Fruit fly (Drosophila melanogaster) whole organism, pupa: ENCODE data around the gene CG3764.

ENCODE experiments used
- CG10348 ChIP-seq: fragments of 200-800 bp; sonication (Bioruptor generic); IDR thresholded peaks from 2 replicates; pipeline ENCODE4 v1.3.6; 2022; ENCODE audit warnings: missing biosample characterization, missing genetic modification characterization
- CG12605 ChIP-seq: fragments of 200-800 bp; sonication (Bioruptor generic); IDR thresholded peaks from 2 replicates; pipeline ENCODE4 v1.3.6; 2022; ENCODE audit warnings: missing biosample characterization, missing genetic modification characterization
- CG13204 ChIP-seq: fragments of 200-800 bp; sonication (Bioruptor generic); optimal IDR thresholded peaks from 2 replicates; lab custom pipeline; 2018; ENCODE audit warnings: missing biosample characterization, mild to moderate bottlenecking, missing genetic modification characterization, moderate library complexity
- CG14655 ChIP-seq: fragments of 200-800 bp; sonication (Bioruptor generic); optimal IDR thresholded peaks from 3 replicates; lab custom pipeline; 2017; ENCODE audit warnings: mild to moderate bottlenecking, missing biosample characterization, missing genetic modification reagents, missing genetic modification characterization
- CG15710 ChIP-seq: fragments of 200-800 bp; sonication (Bioruptor generic); optimal IDR thresholded peaks from 2 replicates; lab custom pipeline; 2018; ENCODE audit warnings: missing biosample characterization, mild to moderate bottlenecking, missing genetic modification characterization, moderate library complexity
- CG17806 ChIP-seq: fragments of 200-800 bp; sonication (Bioruptor generic); optimal IDR thresholded peaks from 2 replicates; lab custom pipeline; 2018; ENCODE audit warnings: missing biosample characterization, mild to moderate bottlenecking, missing genetic modification characterization, moderate library complexity
- CG32121 ChIP-seq: fragments of 200-800 bp; sonication (Bioruptor generic); IDR thresholded peaks from 2 replicates; pipeline ENCODE4 v1.3.6; 2022; ENCODE audit warnings: missing biosample characterization, missing genetic modification characterization
- CG34367 ChIP-seq: fragments of 200-800 bp; sonication (Bioruptor generic); optimal IDR thresholded peaks from 2 replicates; lab custom pipeline; 2018; ENCODE audit warnings: missing biosample characterization, mild to moderate bottlenecking, missing genetic modification characterization
- CG4496 ChIP-seq: fragments of 200-800 bp; sonication (Bioruptor generic); IDR thresholded peaks from 3 replicates; pipeline ENCODE4 v1.3.6; 2022; ENCODE audit warnings: missing biosample characterization, missing genetic modification characterization
- CG8159 ChIP-seq: fragments of 200-800 bp; sonication (Bioruptor generic); optimal IDR thresholded peaks from 3 replicates; lab custom pipeline; 2018; ENCODE audit warnings: missing biosample characterization, mild to moderate bottlenecking, missing genetic modification characterization, moderate library complexity
- CG8301 ChIP-seq: fragments of 200-800 bp; sonication (Bioruptor generic); optimal IDR thresholded peaks from 2 replicates; lab custom pipeline; 2018; ENCODE audit warnings: missing biosample characterization, mild to moderate bottlenecking, missing genetic modification characterization
- CG9948 ChIP-seq: fragments of 200-800 bp; sonication (Bioruptor generic); optimal IDR thresholded peaks from 2 replicates; lab custom pipeline; 2018; ENCODE audit warnings: missing biosample characterization, mild to moderate bottlenecking, missing genetic modification characterization, moderate library complexity
- D1 ChIP-seq: fragments of 200-800 bp; sonication (Bioruptor generic); optimal IDR thresholded peaks from 2 replicates; lab custom pipeline; 2018; ENCODE audit warnings: missing biosample characterization, mild to moderate bottlenecking, missing genetic modification characterization, moderate library complexity
- EcR ChIP-seq: fragments of 200-800 bp; sonication (Bioruptor generic); optimal IDR thresholded peaks from 3 replicates; lab custom pipeline; 2019; ENCODE audit warnings: missing biosample characterization, missing genetic modification characterization, mild to moderate bottlenecking, moderate library complexity, missing genetic modification reagents
- Ets98B ChIP-seq: fragments of 200-800 bp; sonication (Bioruptor generic); IDR thresholded peaks from 2 replicates; pipeline ENCODE4 v1.3.6; 2022; ENCODE audit warnings: missing biosample characterization, missing genetic modification characterization
- Pif1A ChIP-seq: fragments of 200-800 bp; sonication (Bioruptor generic); optimal IDR thresholded peaks from 3 replicates; lab custom pipeline; 2016; ENCODE audit warnings: missing biosample characterization, missing genetic modification characterization
- Pif1B ChIP-seq: fragments of 200-800 bp; sonication (Bioruptor generic); optimal IDR thresholded peaks from 3 replicates; lab custom pipeline; 2016; ENCODE audit warnings: missing biosample characterization, missing genetic modification characterization
- Snoo ChIP-seq: fragments of 200-800 bp; sonication (Bioruptor generic); optimal IDR thresholded peaks from 3 replicates; lab custom pipeline; 2017; ENCODE audit warnings: missing biosample characterization, mild to moderate bottlenecking, missing genetic modification characterization, inconsistent platforms
- fd96Ca ChIP-seq: fragments of 200-800 bp; sonication (Bioruptor generic); IDR thresholded peaks from 3 replicates; pipeline ENCODE4 v1.3.6; 2022; ENCODE audit warnings: missing biosample characterization, missing genetic modification characterization
- gl ChIP-seq: fragments of 200-800 bp; sonication (Bioruptor generic); optimal IDR thresholded peaks from 2 replicates; lab custom pipeline; 2018; ENCODE audit warnings: missing biosample characterization, mild to moderate bottlenecking, missing genetic modification characterization
- rn ChIP-seq: fragments of 200-800 bp; sonication (Bioruptor generic); IDR thresholded peaks from 2 replicates; pipeline ENCODE4 v1.3.6; 2022; ENCODE audit warnings: missing biosample characterization, missing genetic modification characterization

CG3764 gene

DNA sequence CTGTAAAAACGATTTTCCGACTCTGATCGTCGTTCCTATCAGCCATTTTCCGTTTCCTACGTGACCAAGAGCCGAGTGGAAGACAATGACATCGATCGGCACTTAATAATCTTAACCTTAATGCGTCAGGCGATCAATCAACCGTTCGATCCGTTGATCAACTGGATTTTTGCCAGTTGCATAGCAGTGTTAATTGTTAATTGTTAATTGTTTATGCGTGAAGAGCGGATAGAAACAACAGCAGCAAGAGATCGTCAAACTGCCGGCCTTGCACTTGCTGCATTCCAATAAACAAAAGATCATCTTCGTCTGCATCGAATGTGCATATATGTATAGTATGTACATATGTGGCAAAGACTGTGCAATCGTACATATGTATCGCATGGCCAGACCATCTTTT lies 23.8 kb downstream of the CG3764 start:
- peak; percentile 95 for TF ChIP-seq EcR
- no peak for TF ChIP-seq CG10348 (GFP tag; lab: Robert Waterston, UW)

DNA sequence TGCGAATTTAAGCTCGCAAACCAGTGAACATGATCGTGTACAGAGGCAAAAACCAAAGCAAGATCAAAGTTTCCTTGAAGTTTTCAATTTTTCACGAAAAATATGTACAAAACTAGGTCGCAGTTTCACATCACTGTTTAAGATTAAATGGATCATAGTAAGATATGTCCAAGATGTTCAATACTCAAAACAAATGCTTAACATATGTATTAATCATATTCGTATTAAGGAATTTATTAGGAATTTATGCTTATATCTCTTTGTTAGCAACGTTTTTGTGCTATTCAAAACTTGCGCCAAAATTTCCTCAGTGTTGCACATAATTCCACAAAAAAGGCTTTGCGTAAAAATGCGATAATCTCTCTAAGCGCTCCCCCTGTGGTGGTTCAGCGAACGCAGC lies 25.0 kb downstream of the CG3764 start:
- TF ChIP-seq CG14655 (GFP tag; lab: Kevin White, UChicago) (peak; percentile 31), Ets98B (GFP tag; lab: Robert Waterston, UW) (0 out of 2 replicates have a peak, but pooled peaks have one; percentile 35), CG15710 (tag; lab: Kevin White, UChicago) (peak; percentile 11), CG8159 (tag; lab: Kevin White, UChicago) (peak; percentile 31), CG10348 (GFP tag; lab: Robert Waterston, UW) (no peak), CG12605 (GFP tag; lab: Robert Waterston, UW) (no peak), CG8301 (tag; lab: Kevin White, UChicago) (peak; percentile 27), fd96Ca (GFP tag; lab: Robert Waterston, UW) (no peak; the same call in 2 of the 3 replicates)

DNA sequence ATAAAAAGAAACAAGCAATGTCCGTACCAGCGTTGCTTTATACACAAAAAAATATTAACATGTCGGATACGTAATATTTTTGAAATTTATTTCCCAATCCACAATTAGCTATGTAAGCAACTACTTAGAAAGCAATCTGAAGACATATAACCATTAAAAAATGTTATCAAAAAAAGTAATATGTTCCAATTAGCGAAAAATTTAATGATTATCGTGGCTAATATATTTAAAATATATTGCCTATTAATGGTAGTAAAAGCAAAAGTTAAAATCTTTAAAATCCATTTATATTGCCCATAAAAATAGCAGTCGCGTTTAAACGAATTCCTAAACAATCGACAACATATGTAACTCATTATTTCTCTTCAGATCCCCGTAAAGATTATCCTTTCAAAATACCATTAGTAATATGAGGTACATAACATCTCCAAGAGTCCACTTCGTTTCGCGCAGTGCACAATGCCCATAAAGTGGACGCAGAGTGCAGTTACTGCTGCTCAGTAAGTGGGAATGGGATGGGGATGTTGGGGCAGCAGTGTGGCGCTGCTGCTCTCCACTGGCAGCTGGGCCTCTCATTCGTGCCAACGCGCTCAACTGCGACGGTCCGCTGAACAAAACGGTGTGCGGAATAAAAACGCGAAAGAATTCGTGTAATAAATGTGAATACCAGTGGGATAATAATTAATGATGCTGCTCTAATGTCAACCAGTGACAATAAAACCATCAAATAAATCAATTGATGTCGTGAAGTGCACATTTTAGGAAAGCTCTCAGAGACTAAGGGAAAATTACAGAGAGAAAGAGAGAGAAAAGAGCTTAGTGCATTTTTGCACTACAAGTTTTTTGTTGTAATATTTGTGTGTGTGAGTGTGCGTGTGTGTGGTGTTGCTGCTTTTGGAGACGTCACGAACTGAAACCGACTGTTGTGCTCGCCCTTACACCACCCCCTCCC lies 26.0 kb downstream of the CG3764 start:
- TF ChIP-seq CG8159 (tag; lab: Kevin White, UChicago): peak; percentile 82
- peak; percentile 70 for TF ChIP-seq Pif1B
- TF ChIP-seq EcR: peak; percentile 63
- TF ChIP-seq Snoo (tag; lab: Kevin White, UChicago): peak; percentile 73
- TF ChIP-seq CG13204 (GFP tag; lab: Kevin White, UChicago): peak; percentile 63
- TF ChIP-seq Pif1A: peak; percentile 64
- TF ChIP-seq CG12605 (GFP tag; lab: Robert Waterston, UW): no peak
- TF ChIP-seq CG17806 (tag; lab: Kevin White, UChicago): peak; percentile 59
- TF ChIP-seq CG14655 (GFP tag; lab: Kevin White, UChicago): peak; percentile 89
- peak; percentile 72 for TF ChIP-seq CG32121 (GFP tag; lab: Robert Waterston, UW)
- peak; percentile 77 for TF ChIP-seq CG15710 (tag; lab: Kevin White, UChicago)
- TF ChIP-seq Ets98B (GFP tag; lab: Robert Waterston, UW): peak; percentile 82
- peak; percentile 71 for TF ChIP-seq CG9948 (tag; lab: Kevin White, UChicago)
- peak; percentile 78 for TF ChIP-seq CG8301 (tag; lab: Kevin White, UChicago)
- TF ChIP-seq CG34367 (tag; lab: Kevin White, UChicago): peak; percentile 60
- peak; percentile 78 for TF ChIP-seq CG4496 (GFP tag; lab: Robert Waterston, UW)
- peak; percentile 38 for TF ChIP-seq gl (tag; lab: Kevin White, UChicago)
- peak; percentile 78 for TF ChIP-seq fd96Ca (GFP tag; lab: Robert Waterston, UW)
- no peak for TF ChIP-seq CG10348 (GFP tag; lab: Robert Waterston, UW)
- peak; percentile 57; the same call in 1 of the 2 replicates for TF ChIP-seq rn (GFP tag; lab: Robert Waterston, UW)
- TF ChIP-seq D1 (tag; lab: Kevin White, UChicago): peak; percentile 48

DNA sequence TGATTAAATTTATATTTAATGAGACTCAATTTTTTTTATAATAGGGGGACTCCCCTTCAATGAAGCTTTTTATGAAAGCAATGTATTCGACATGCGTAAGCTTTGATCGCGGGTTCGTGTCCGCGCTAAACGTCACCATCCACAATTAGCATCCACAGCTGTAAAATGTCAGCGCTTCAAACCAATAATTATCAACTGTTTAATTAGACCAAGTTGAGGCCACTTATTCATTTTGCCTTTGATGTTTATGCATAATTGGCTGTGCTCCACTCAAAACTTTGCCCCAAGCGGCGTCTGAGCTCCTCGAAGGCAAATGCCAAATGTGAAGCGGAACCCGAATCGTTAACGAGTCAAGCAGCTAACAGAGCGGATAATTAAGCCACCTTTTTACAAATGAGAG lies 26.8 kb downstream of the CG3764 start:
- no peak for TF ChIP-seq CG13204 (GFP tag; lab: Kevin White, UChicago)
- TF ChIP-seq CG34367 (tag; lab: Kevin White, UChicago): no peak
- TF ChIP-seq CG10348 (GFP tag; lab: Robert Waterston, UW): no peak
- TF ChIP-seq CG17806 (tag; lab: Kevin White, UChicago): no peak
- TF ChIP-seq CG4496 (GFP tag; lab: Robert Waterston, UW): no peak
- no peak for TF ChIP-seq CG8301 (tag; lab: Kevin White, UChicago)
- TF ChIP-seq Pif1B: no peak
- no peak for TF ChIP-seq CG15710 (tag; lab: Kevin White, UChicago)
- TF ChIP-seq Ets98B (GFP tag; lab: Robert Waterston, UW): no peak; the same call in 1 of the 2 replicates
- no peak for TF ChIP-seq Snoo (tag; lab: Kevin White, UChicago)
- TF ChIP-seq CG8159 (tag; lab: Kevin White, UChicago): no peak
- no peak for TF ChIP-seq fd96Ca (GFP tag; lab: Robert Waterston, UW)
- TF ChIP-seq CG32121 (GFP tag; lab: Robert Waterston, UW): no peak
- TF ChIP-seq CG9948 (tag; lab: Kevin White, UChicago): no peak
- TF ChIP-seq, all 21 proteins: peak for 0

DNA sequence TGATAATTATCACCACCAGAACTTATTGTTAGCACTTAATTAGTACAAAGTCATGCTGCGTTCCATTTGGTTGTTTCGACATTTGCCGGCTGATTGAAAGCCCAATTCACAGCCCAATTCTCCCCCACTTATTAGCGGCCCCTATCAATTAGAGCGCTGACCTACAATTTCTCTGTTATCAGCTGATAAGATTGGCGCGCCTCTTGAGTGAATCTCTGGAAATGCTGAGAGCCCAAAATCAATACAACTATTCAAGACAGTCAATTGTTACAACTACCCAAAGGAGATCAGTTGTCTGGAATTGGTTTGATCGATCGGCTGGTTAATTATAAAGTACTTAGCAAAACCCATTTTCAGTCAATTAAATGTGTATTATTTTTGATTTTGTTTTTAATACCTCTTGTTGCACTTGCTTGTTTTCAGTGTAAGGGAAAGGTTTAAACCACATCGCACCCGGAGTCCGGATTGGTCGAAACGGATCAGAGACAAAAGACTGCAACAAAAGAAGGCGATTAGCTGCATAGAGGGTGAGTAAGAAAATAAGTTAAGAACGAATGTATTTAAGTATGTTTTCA lies 27.5 kb downstream of the CG3764 start:
- no peak for TF ChIP-seq CG12605 (GFP tag; lab: Robert Waterston, UW)
- no peak for TF ChIP-seq CG8301 (tag; lab: Kevin White, UChicago)
- TF ChIP-seq CG17806 (tag; lab: Kevin White, UChicago): no peak
- TF ChIP-seq rn (GFP tag; lab: Robert Waterston, UW): no peak
- TF ChIP-seq CG8159 (tag; lab: Kevin White, UChicago): no peak
- no peak for TF ChIP-seq CG4496 (GFP tag; lab: Robert Waterston, UW)
- TF ChIP-seq Pif1A: no peak
- no peak for TF ChIP-seq gl (tag; lab: Kevin White, UChicago)
- TF ChIP-seq CG34367 (tag; lab: Kevin White, UChicago): no peak
- no peak for TF ChIP-seq fd96Ca (GFP tag; lab: Robert Waterston, UW)
- no peak for TF ChIP-seq CG10348 (GFP tag; lab: Robert Waterston, UW)
- no peak for TF ChIP-seq Ets98B (GFP tag; lab: Robert Waterston, UW)
- no peak for TF ChIP-seq EcR
- TF ChIP-seq CG13204 (GFP tag; lab: Kevin White, UChicago): no peak
- TF ChIP-seq Snoo (tag; lab: Kevin White, UChicago): no peak
- no peak for TF ChIP-seq CG32121 (GFP tag; lab: Robert Waterston, UW)
- TF ChIP-seq Pif1B: no peak
- no peak for TF ChIP-seq CG15710 (tag; lab: Kevin White, UChicago)
- TF ChIP-seq CG14655 (GFP tag; lab: Kevin White, UChicago): no peak
